Fruit fly (Drosophila melanogaster) S2 (cell line): ENCODE results near the gene OXA1L.
A peak's percentile ranks its signal among the peaks of the same experiment; 100 is the strongest.

Experiments
- CG8478 ChIP-seq: fragments of >200 bp; optimal IDR thresholded peaks from 2 replicates; lab custom pipeline; 2018
- CTCF ChIP-seq, 2 experiments: fragments of >200 bp; optimal IDR thresholded peaks; 2 replicates each; lab custom pipeline; 2018

Gene OXA1L

DNA sequence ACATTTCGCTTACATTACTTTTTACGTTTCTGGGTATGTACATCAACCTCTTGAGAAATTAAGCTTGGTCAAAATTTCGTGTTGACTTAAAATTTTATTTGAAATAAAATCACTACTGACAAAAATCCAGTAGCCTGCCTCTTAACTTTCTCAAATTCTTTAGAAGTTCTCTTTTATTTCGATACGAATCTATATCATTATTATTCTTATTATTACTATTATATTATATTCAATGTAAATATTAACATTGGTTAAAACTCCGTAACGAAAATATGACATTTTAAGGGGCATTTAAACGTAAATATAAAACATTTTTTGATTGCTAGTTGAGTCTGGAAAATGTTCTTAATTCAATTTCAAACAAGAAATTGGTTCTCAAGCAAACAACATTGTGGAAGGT, at the start of gene OXA1L:
OXA1L (minus strand) TSS at position 101 of the 400 bp plus-strand sequence.
- no peak for TF ChIP-seq CTCF (optimal IDR thresholded peaks at IDR 0.05; lab: Kevin White, UChicago)
- TF ChIP-seq CG8478 (lab: Kevin White, UChicago), result no peak

DNA sequence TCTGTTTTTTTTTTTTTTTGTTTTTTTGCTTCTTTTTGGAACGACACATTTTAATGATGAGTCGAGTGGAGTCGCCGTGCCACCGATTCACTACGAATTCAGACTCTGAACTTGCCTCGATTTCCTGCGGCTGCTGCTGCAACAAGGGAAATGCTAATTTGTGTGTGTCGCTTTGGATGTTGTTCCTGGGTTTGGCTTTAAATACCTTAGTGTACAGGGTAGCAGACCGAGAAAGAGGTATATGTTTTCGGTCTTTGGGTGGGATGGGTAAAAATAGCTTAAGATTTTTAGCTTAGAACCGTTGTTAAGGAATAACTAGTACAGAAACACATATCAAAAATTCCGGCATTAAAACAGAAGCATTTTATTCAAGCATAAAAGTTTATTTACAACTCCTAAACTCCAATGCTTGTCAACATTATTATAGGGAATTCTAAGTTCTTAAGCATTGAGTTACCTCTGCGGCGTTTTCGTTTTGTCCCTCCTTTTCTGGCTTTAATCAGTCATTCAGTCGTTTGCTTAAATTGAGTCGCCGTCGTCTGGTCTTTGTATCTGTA, 48.8 kb upstream of the OXA1L start:
- TF ChIP-seq CTCF (optimal IDR thresholded peaks at IDR 0.05; lab: Kevin White, UChicago) (no peak), CG8478 (lab: Kevin White, UChicago) (no peak)

DNA sequence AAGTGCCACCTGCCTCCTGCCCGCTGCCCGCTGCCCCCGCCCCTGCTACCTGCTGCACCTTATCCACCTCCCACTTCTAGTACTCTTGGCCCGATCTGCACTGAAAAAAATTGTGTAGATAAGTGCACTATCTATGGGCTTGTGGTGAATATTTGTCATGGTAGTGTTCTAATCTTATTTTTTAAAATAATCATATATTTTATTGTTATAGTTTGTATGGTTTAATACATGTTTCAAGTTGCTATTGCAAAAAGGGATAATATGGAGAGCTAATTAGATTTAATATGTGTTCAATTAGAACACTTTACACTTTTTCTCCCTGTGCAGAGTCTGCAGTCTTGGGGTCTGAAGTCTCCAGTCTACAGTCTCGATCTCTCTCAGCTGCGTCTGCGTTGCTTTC, 45.2 kb upstream of the OXA1L start:
- TF ChIP-seq CG8478 (lab: Kevin White, UChicago), result no peak
- TF ChIP-seq CTCF (optimal IDR thresholded peaks at IDR 0.05; lab: Kevin White, UChicago), result no peak

DNA sequence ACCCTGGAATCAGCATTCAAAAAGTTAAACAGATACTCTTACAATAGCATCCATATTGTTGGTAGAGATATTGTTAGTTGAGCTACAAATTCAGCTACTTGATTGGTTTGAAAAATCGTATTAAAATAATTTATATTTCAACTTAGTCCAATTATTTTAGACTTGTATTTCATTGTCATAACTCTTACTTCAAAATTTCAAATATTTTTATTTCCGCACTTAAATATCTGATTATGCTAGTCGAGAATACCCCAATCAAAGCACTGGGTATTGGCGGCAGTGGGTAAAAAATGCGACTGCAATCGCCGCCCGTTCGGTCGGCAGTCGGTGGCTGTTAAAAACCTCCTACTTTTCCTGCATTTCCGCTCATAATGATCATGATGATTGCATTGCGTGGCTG, 42.5 kb upstream of the OXA1L start:
- TF ChIP-seq CTCF (optimal IDR thresholded peaks at IDR 0.05; lab: Kevin White, UChicago), result no peak
- no peak for TF ChIP-seq CG8478 (lab: Kevin White, UChicago)

DNA sequence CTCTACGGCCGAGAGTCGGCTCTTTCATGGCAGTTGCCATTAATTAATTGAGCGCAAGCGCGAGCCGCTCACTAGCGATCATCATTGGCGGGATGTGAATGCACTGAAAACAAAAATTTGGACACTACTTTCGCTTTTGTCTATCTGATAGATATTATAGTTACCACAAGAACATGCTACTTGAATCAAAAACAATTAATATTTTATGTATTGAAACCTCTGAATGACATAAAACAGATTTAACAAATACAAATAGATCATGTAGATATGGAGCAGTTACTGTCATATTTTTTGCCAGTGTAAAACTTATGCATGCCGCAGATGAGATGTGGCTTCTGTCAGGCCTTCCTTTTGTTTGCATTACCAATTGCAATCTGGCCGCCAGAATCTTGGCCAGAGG, 41.7 kb upstream of the OXA1L start:
- TF ChIP-seq CG8478 (lab: Kevin White, UChicago), result no peak
- TF ChIP-seq CTCF (optimal IDR thresholded peaks at IDR 0.05; lab: Kevin White, UChicago), result no peak

DNA sequence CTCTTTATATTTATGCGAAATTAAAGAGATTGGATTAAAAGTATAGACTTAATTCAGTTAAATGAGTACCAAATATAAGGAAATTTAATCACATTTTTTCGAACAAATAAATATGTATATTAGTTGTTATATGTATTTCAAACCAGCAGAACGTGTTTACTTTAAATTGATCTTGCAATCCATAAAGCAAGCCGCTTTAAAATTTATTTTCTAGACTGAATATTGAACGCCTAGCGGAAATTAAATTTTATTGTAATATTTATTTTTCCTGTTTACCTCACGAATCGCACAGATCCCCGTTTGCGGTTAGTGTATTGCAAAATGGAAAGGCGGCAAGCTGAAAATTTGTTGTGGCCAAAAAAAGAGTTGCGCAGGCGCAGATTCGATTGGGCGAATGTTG, 41.1 kb upstream of the OXA1L start:
- no peak for TF ChIP-seq CG8478 (lab: Kevin White, UChicago)
- TF ChIP-seq CTCF (optimal IDR thresholded peaks at IDR 0.05; lab: Kevin White, UChicago), result no peak

DNA sequence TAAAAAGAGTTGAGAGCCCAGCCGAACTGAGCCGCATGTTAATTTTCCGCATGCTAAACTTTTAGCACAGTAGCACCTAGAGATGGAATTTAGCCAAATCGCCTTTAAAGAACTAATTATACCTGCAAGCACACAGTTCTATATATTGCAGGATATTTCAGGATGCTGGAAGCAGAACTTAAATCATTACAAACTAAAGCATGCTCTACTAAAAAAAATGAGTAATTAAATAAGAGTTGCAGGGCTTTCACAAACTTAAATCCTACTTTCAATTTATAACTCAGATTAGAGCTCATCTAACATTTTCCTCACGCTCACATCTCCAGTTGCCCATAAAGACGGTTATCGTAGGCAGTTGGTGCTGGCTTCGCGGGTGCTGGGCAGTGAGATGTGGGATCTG, 38.4 kb upstream of the OXA1L start:
- TF ChIP-seq CG8478 (lab: Kevin White, UChicago) (no peak), CTCF (optimal IDR thresholded peaks at IDR 0.05; lab: Kevin White, UChicago) (no peak)

DNA sequence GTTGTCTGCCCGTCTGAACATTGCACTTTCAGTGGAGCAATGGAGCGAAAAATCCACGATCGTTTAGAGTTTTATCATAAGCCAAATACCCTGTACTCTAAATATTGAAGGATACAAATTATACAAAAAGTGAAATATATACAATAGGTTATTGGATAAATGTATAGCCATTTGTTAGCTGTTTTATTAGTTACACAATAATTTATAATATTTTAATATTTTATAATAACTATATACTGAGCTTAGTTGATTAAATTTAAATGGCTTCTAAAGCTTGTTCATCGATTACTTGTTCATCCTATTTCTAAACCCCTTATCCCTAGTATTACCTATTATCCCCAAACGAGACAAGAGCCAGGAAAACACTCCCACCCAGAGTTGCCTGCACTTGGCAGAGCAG, 36.7 kb upstream of the OXA1L start:
- no peak for TF ChIP-seq CG8478 (lab: Kevin White, UChicago)
- TF ChIP-seq CTCF (optimal IDR thresholded peaks at IDR 0.05; lab: Kevin White, UChicago), result no peak

DNA sequence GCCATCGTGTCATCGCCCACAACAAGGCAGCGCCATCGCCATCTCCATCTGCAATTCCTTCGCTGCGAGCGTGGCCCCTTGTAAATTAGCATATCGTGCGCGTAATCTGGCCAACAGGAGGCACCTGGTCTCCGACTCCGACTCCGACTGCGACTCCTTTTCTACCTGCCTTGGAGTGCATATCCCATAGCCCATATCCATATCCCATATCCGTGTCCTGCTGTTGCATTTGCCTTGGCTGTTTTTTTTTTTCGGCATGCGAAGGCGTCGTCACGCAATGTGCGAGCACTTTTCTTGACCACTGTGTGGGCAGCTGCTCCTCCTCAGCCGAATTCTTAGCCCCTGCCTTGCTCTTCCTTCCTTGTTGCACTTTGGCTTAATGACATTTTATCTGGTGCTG, 32.2 kb upstream of the OXA1L start:
- TF ChIP-seq CG8478 (lab: Kevin White, UChicago), result no peak
- no peak for TF ChIP-seq CTCF (optimal IDR thresholded peaks at IDR 0.05; lab: Kevin White, UChicago)

DNA sequence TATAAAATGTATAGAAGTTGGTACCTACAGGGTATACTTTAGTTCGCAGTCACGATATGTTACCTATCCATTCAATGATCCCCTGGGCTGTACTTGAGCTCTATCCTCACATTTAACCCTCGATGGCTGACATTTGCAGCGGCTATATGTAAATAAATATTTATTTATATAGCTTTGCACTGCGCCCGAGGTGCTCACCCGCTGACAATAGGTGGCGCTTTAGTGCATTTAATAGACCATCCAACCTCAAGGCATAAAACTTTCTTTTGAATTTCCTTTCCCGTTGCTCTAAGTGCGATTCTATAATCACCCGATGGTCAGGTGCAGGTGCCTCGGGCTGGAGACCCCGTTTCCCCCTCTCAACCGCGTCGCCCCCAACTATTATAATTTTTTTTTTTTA, 31.0 kb upstream of the OXA1L start:
- TF ChIP-seq CG8478 (lab: Kevin White, UChicago) (no peak), CTCF (optimal IDR thresholded peaks at IDR 0.05; lab: Kevin White, UChicago) (peak in 1 of 2 experiments; percentile 56)

DNA sequence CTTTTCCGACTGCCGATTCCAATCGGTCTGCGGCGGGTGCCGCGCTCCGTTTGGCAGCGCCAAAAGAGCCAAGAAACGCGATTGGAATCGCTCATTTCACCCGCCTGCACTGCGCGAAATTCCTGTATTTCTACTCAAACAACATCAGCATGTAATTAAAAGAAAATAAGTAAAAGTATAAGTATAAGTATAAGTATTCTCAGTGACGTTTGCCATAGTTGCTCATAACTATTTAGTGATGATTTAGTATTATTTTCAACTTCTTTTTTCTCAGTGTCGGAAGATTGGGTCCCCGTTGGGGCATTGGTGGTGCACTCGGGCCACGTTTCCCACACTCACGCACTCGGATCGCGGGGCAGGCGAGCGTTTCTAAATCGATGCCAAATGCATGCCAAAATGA, 26.9 kb upstream of the OXA1L start:
- TF ChIP-seq CG8478 (lab: Kevin White, UChicago) (no peak), CTCF (optimal IDR thresholded peaks at IDR 0.05; lab: Kevin White, UChicago) (no peak)

DNA sequence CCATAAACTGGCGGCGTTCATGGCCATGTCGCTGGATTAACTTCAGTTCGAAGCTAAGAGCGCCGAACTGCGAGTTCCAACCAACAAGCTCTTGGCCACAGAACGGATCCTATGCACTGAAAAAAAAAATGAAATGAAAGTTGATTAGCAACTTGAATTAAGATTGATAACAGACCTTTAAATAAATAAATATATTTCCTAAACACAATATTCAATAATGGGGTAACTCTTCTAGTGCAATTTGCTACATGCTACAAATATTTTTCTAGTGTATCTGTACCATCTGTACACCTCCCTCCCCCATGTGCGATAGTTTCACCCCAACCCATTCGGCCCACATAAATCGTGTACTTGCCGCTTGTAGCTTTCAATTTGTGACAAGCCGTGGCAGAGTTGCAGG, 23.3 kb upstream of the OXA1L start:
- no peak for TF ChIP-seq CTCF (optimal IDR thresholded peaks at IDR 0.05; lab: Kevin White, UChicago)
- TF ChIP-seq CG8478 (lab: Kevin White, UChicago), result no peak

DNA sequence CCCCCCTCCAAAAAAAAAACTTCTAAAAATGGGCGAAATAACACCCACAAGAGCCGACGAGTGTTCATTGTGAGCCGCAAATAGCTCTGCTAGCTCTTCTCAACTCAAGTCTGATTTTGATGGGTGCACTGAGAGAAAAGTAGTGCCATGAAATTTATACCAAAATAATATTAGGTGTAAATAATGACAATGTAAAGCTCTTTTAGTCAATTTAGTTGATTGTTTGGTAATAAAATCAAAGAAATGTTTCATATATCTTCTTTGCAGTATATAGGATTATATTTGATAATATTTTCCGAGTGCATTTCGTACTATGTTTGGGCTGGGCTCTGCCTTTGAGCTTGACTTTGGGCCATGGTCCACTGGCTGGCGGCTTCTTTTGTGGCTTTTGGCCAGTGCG, 18.5 kb upstream of the OXA1L start:
- TF ChIP-seq CTCF (optimal IDR thresholded peaks at IDR 0.05; lab: Kevin White, UChicago), result no peak
- TF ChIP-seq CG8478 (lab: Kevin White, UChicago), result no peak

DNA sequence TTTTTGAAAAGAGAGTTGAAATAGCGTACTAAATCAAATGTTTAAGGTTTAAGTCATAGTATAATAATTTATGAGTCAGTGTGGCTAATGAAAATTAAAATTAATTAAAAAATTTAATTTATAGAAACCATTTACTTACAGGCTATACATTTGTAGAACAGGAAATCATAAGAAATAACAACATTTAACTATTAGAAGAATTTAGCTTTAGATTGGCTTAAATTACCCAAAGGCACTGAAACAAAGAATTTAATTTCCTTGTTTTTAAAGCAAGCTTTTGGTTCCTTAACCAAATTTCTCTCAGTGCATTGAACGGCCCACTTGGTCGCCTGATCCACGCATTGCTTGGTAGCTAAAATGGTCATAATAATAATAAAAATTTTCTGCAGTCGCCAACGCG, 17.2 kb upstream of the OXA1L start:
- TF ChIP-seq CTCF (optimal IDR thresholded peaks at IDR 0.05; lab: Kevin White, UChicago) (no peak), CG8478 (lab: Kevin White, UChicago) (no peak)

DNA sequence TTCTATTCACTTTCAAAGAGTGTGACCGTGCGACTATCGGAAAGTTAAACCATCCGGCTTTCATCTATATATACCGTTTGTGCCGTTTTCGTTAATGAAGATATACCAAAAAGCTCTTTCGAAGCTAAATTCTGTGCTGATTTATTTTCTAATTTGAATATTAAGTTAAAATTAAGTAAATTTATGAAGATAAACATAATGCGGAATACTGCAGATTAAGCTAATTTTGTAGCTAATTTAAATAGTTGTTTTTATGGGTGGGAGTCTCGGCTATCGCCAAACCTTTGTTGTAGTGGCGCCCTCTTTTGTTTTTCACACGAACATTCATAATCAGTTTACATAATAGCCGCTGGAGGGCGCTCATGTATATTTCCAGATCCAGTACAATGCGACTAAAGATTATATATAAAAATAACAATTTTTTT, 12.8 kb upstream of the OXA1L start, which contains the start of gene Aps:
Aps (minus strand) TSS at position 37 of the 425 bp plus-strand sequence.
- TF ChIP-seq CTCF (optimal IDR thresholded peaks at IDR 0.05; lab: Kevin White, UChicago) (peak; percentile 74 to 92), CG8478 (lab: Kevin White, UChicago) (no peak)

DNA sequence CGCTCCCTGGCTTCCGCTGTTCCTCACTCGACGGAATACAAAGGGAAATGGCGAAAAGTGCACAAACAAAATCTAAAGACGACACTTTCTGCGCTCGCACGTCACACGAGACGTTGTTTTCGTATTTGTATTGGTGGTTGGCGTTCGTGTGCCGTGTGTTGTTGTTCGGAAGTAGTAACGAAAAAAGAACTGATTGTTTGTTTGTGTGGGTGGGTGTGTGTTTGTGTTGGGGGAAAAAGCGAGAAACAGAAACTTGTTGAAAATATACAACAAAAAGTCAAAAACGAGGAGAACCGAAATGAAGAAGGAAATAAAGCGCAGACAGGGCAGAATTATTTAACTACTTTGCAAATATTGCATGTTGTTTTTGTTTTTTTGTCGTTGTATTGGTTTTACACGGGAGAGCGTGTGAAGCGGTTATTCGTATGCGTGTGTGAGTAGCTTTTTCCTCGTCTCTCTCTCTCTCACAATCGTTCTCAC, 12.0 kb upstream of the OXA1L start:
- no peak for TF ChIP-seq CTCF (optimal IDR thresholded peaks at IDR 0.05; lab: Kevin White, UChicago)
- no peak for TF ChIP-seq CG8478 (lab: Kevin White, UChicago)
